Worm (Caenorhabditis elegans) whole organism, mixed stage, embryonic: Measurements from ENCODE around the gene srw-79.

Experiments
- M03D4.4 ChIP-seq: sonication (generic microtip); optimal IDR thresholded peaks from 2 replicates; lab custom pipeline; 2017; ENCODE audit warnings: mild to moderate bottlenecking, missing genetic modification characterization, missing compliant biosample characterization
- bed-3 ChIP-seq: fragments of 200-800 bp; sonication (Bioruptor generic); optimal IDR thresholded peaks from 3 replicates; lab custom pipeline; 2018; ENCODE audit warnings: mild to moderate bottlenecking, missing genetic modification characterization, moderate library complexity, missing compliant biosample characterization
- blmp-1 ChIP-seq: fragments of 150-350 bp; optimal IDR thresholded peaks from 2 replicates; lab custom pipeline; 2014; ENCODE audit warnings: missing biosample characterization, missing genetic modification characterization
- ceh-39 ChIP-seq: fragments of 150-350 bp; optimal IDR thresholded peaks from 2 replicates; lab custom pipeline; 2014; ENCODE audit warnings: missing biosample characterization, missing genetic modification characterization
- ceh-43 ChIP-seq: fragments of 200-800 bp; sonication (Bioruptor generic); optimal IDR thresholded peaks from 2 replicates; lab custom pipeline; 2018; ENCODE audit warnings: mild to moderate bottlenecking, missing genetic modification characterization, moderate library complexity, missing compliant biosample characterization
- ceh-83 ChIP-seq: fragments of 200-800 bp; sonication (Bioruptor generic); optimal IDR thresholded peaks from 2 replicates; lab custom pipeline; 2018; ENCODE audit warnings: mild to moderate bottlenecking, missing genetic modification characterization, missing compliant biosample characterization
- ces-1 ChIP-seq: fragments of 150-350 bp; optimal IDR thresholded peaks from 2 replicates; lab custom pipeline; 2014; ENCODE audit warnings: missing biosample characterization, missing genetic modification reagents, missing genetic modification characterization
- cnd-1 ChIP-seq: fragments of 200-800 bp; sonication (Bioruptor generic); optimal IDR thresholded peaks from 2 replicates; lab custom pipeline; 2018; ENCODE audit warnings: mild to moderate bottlenecking, missing genetic modification characterization, missing compliant biosample characterization
- drap-1 ChIP-seq: fragments of 200-800 bp; sonication (Bioruptor generic); optimal IDR thresholded peaks from 3 replicates; lab custom pipeline; 2018; ENCODE audit warnings: mild to moderate bottlenecking, missing genetic modification characterization, missing compliant biosample characterization
- elt-1 ChIP-seq: sonication (generic microtip); optimal IDR thresholded peaks from 2 replicates; lab custom pipeline; 2017; ENCODE audit warnings: missing genetic modification characterization, mild to moderate bottlenecking, missing compliant biosample characterization, antibody characterized with exemption, moderate library complexity, borderline replicate concordance; ENCODE audit not compliant: insufficient read depth
- elt-3 ChIP-seq: fragments of 150-350 bp; optimal IDR thresholded peaks from 2 replicates; lab custom pipeline; 2014; ENCODE audit warnings: missing biosample characterization, missing genetic modification characterization
- flh-1 ChIP-seq: fragments of 200-800 bp; sonication (Bioruptor generic); optimal IDR thresholded peaks from 2 replicates; lab custom pipeline; 2018; ENCODE audit warnings: mild to moderate bottlenecking, missing genetic modification characterization, moderate library complexity, missing compliant biosample characterization
- ham-2 ChIP-seq: fragments of 200-800 bp; sonication (Bioruptor generic); optimal IDR thresholded peaks from 2 replicates; lab custom pipeline; 2018; ENCODE audit warnings: mild to moderate bottlenecking, missing genetic modification characterization, missing compliant biosample characterization
- hlh-1 ChIP-seq: fragments of 150-350 bp; optimal IDR thresholded peaks from 2 replicates; lab custom pipeline; 2014; ENCODE audit warnings: missing biosample characterization, missing genetic modification reagents, missing genetic modification characterization
- lin-13 ChIP-seq: fragments of 150-350 bp; optimal IDR thresholded peaks from 2 replicates; lab custom pipeline; 2014; ENCODE audit warnings: missing biosample characterization, missing genetic modification characterization
- lin-32 ChIP-seq: fragments of 200-800 bp; sonication (Bioruptor generic); optimal IDR thresholded peaks from 2 replicates; lab custom pipeline; 2018; ENCODE audit warnings: mild to moderate bottlenecking, missing genetic modification characterization, missing compliant biosample characterization
- lsy-2 ChIP-seq: fragments of 150-350 bp; optimal IDR thresholded peaks from 2 replicates; lab custom pipeline; 2014; ENCODE audit warnings: missing biosample characterization, missing genetic modification characterization
- mab-5 ChIP-seq: fragments of 150-350 bp; optimal IDR thresholded peaks from 2 replicates; lab custom pipeline; 2014; ENCODE audit warnings: missing biosample characterization, missing genetic modification characterization
- mep-1 ChIP-seq: fragments of 150-350 bp; optimal IDR thresholded peaks from 2 replicates; lab custom pipeline; 2017; ENCODE audit warnings: missing biosample characterization, missing genetic modification reagents, missing genetic modification characterization, inconsistent platforms
- mls-2 ChIP-seq: sonication (generic microtip); optimal IDR thresholded peaks from 2 replicates; lab custom pipeline; 2016; ENCODE audit warnings: mild to moderate bottlenecking, missing genetic modification characterization, moderate library complexity, missing compliant biosample characterization
- nhr-12 ChIP-seq: fragments of 150-350 bp; optimal IDR thresholded peaks from 2 replicates; lab custom pipeline; 2014; ENCODE audit warnings: missing biosample characterization, missing genetic modification characterization
- nhr-2 ChIP-seq: fragments of 150-350 bp; optimal IDR thresholded peaks from 2 replicates; lab custom pipeline; 2014; ENCODE audit warnings: missing biosample characterization, missing genetic modification characterization
- nhr-237 ChIP-seq: fragments of 150-350 bp; optimal IDR thresholded peaks from 2 replicates; lab custom pipeline; 2014; ENCODE audit warnings: missing biosample characterization, missing genetic modification characterization
- nhr-28 ChIP-seq: fragments of 150-350 bp; optimal IDR thresholded peaks from 2 replicates; lab custom pipeline; 2014; ENCODE audit warnings: missing biosample characterization, missing genetic modification characterization
- nhr-76 ChIP-seq: sonication (generic microtip); optimal IDR thresholded peaks from 2 replicates; lab custom pipeline; 2017; ENCODE audit warnings: missing biosample characterization, missing genetic modification characterization
- pha-4 ChIP-seq: fragments of 150-350 bp; optimal IDR thresholded peaks from 2 replicates; lab custom pipeline; 2018; ENCODE audit warnings: missing biosample characterization, missing genetic modification reagents, missing genetic modification characterization
- sem-2 ChIP-seq: fragments of 200-800 bp; sonication (Bioruptor generic); optimal IDR thresholded peaks from 2 replicates; lab custom pipeline; 2018; ENCODE audit warnings: mild to moderate bottlenecking, missing genetic modification characterization, missing compliant biosample characterization
- snpc-4 ChIP-seq: fragments of 150-350 bp; optimal IDR thresholded peaks from 2 replicates; lab custom pipeline; 2014; ENCODE audit warnings: missing biosample characterization, missing genetic modification characterization
- sptf-1 ChIP-seq: sonication (generic microtip); optimal IDR thresholded peaks from 2 replicates; lab custom pipeline; 2017; ENCODE audit warnings: mild to moderate bottlenecking, missing genetic modification characterization, moderate library complexity, missing compliant biosample characterization
- tbx-8 ChIP-seq: fragments of 200-800 bp; sonication (Bioruptor generic); optimal IDR thresholded peaks from 2 replicates; lab custom pipeline; 2018; ENCODE audit warnings: mild to moderate bottlenecking, missing genetic modification characterization, moderate library complexity, missing compliant biosample characterization
- unc-120 ChIP-seq: sonication (generic microtip); optimal IDR thresholded peaks from 2 replicates; lab custom pipeline; 2017; ENCODE audit warnings: missing genetic modification characterization, missing compliant biosample characterization; ENCODE audit not compliant: poor library complexity, severe bottlenecking
- unc-39 ChIP-seq: fragments of 150-350 bp; optimal IDR thresholded peaks from 2 replicates; lab custom pipeline; 2014; ENCODE audit warnings: missing biosample characterization, missing genetic modification characterization
- unc-62 ChIP-seq: fragments of 150-350 bp; optimal IDR thresholded peaks from 2 replicates; lab custom pipeline; 2014; ENCODE audit warnings: missing biosample characterization, missing genetic modification reagents, missing genetic modification characterization
- zip-8 ChIP-seq: fragments of 150-350 bp; optimal IDR thresholded peaks from 2 replicates; lab custom pipeline; 2014; ENCODE audit warnings: missing biosample characterization, missing genetic modification characterization
- ztf-11 ChIP-seq: fragments of 150-350 bp; optimal IDR thresholded peaks from 2 replicates; lab custom pipeline; 2014; ENCODE audit warnings: missing biosample characterization, missing genetic modification characterization

srw-79 gene

ce11 chrII:2923617-2924016, 22.9 kb upstream of the srw-79 start, which contains the start of gene ZK355.2:
Gene ZK355.2, plus strand, starts transcription at chrII:2923917.
- no peak for TF ChIP-seq ceh-43 (GFP tag; lab: Kevin White, UChicago)
- TF ChIP-seq hlh-1: no peak
- TF ChIP-seq zip-8 (tag; lab: Kevin White, UChicago): no peak
- TF ChIP-seq flh-1 (GFP tag; lab: Kevin White, UChicago): no peak
- no peak for TF ChIP-seq unc-120
- TF ChIP-seq nhr-76: no peak
- no peak for TF ChIP-seq nhr-28 (tag; lab: Kevin White, UChicago)
- TF ChIP-seq sem-2 (GFP tag; lab: Kevin White, UChicago): no peak
- TF ChIP-seq blmp-1: no peak
- TF ChIP-seq pha-4 (tag; lab: Kevin White, UChicago): no peak
- no peak for TF ChIP-seq ceh-83 (GFP tag; lab: Kevin White, UChicago)
- no peak for TF ChIP-seq sptf-1 (tag; lab: Kevin White, UChicago)
- TF ChIP-seq mab-5 (tag; lab: Kevin White, UChicago): no peak
- no peak for TF ChIP-seq mls-2 (tag; lab: Kevin White, UChicago)
- no peak for TF ChIP-seq nhr-237
- TF ChIP-seq tbx-8 (GFP tag; lab: Kevin White, UChicago): no peak
- TF ChIP-seq elt-1 (tag; lab: Kevin White, UChicago): no peak
- no peak for TF ChIP-seq lsy-2
- TF ChIP-seq, all 35 proteins: peak for 0

- TF ChIP-seq unc-62 (GFP tag; lab: Kevin White, UChicago) (no peak), nhr-76 (no peak), ceh-39 (tag; lab: Kevin White, UChicago) (no peak)
These were observed 21.5 kb upstream of the srw-79 start for ce11 chrII:2925032-2925431.

- TF ChIP-seq zip-8 (tag; lab: Kevin White, UChicago) (no peak), unc-120 (no peak), ham-2 (GFP tag; lab: Kevin White, UChicago) (no peak), drap-1 (GFP tag; lab: Kevin White, UChicago) (no peak), M03D4.4 (tag; lab: Kevin White, UChicago) (no peak), cnd-1 (tag; lab: Kevin White, UChicago) (no peak), lin-13 (tag; lab: Kevin White, UChicago) (no peak), bed-3 (GFP tag; lab: Kevin White, UChicago) (no peak), lsy-2 (no peak), snpc-4 (tag; lab: Kevin White, UChicago) (no peak), unc-39 (tag; lab: Kevin White, UChicago) (no peak), hlh-1 (no peak), lin-32 (GFP tag; lab: Kevin White, UChicago) (no peak), nhr-76 (no peak), mls-2 (tag; lab: Kevin White, UChicago) (no peak)
These were observed 20.6 kb upstream of the srw-79 start for ce11 chrII:2925806-2926558.

ce11 chrII:2927533-2927932, 19.0 kb upstream of the srw-79 start, which contains the start of the genes ZK355.3 and ZK355.8:
Gene ZK355.3, minus strand, starts transcription at chrII:2927633.
Gene ZK355.8, plus strand, starts transcription at chrII:2927804.
- no peak for TF ChIP-seq nhr-28 (tag; lab: Kevin White, UChicago)
- no peak for TF ChIP-seq unc-39 (tag; lab: Kevin White, UChicago)
- no peak for TF ChIP-seq lin-13 (tag; lab: Kevin White, UChicago)
- no peak for TF ChIP-seq zip-8 (tag; lab: Kevin White, UChicago)
- no peak for TF ChIP-seq ces-1
- no peak for TF ChIP-seq mep-1 (tag; lab: Kevin White, UChicago)
- TF ChIP-seq elt-3: no peak

ce11 chrII:2929846-2930245, 16.7 kb upstream of the srw-79 start:
- TF ChIP-seq zip-8 (tag; lab: Kevin White, UChicago): no peak
- TF ChIP-seq blmp-1: no peak
- no peak for TF ChIP-seq nhr-76
- no peak for TF ChIP-seq bed-3 (GFP tag; lab: Kevin White, UChicago)
- TF ChIP-seq nhr-12 (tag; lab: Kevin White, UChicago): no peak
- no peak for TF ChIP-seq mab-5 (tag; lab: Kevin White, UChicago)
- no peak for TF ChIP-seq sptf-1 (tag; lab: Kevin White, UChicago)
- TF ChIP-seq nhr-237: no peak
- TF ChIP-seq ceh-39 (tag; lab: Kevin White, UChicago): no peak
- no peak for TF ChIP-seq lin-32 (GFP tag; lab: Kevin White, UChicago)
- TF ChIP-seq drap-1 (GFP tag; lab: Kevin White, UChicago): no peak
- TF ChIP-seq elt-3: no peak
- no peak for TF ChIP-seq pha-4 (tag; lab: Kevin White, UChicago)
- TF ChIP-seq mep-1 (tag; lab: Kevin White, UChicago): no peak
- no peak for TF ChIP-seq ztf-11
- no peak for TF ChIP-seq nhr-2 (tag; lab: Kevin White, UChicago)
